Worm (Caenorhabditis elegans): ENCODE measurements around the gene C17H11.6.
A peak's percentile ranks its signal among the peaks of the same experiment; 100 is the strongest.

DNA sequence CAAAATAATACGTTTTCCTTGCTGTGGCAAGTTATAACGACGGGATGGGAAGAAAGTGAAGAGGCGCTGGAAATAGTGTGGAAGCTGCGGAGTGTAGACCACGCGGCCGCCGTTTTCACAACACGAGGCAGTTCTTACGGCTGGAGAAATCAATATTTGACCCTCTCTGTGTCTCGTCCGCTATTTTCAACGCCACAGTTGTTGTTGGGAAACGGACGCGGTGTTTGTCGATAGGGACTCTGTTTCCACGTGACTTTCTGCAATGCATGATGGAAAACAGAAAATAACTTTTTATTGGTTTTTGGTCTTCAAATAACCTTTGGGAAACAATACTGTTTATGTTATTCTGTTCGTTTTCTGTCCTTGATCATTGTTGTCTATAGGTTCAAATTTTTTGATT lies 28.3 kb upstream of the C17H11.6 start, which contains the start of gene K02A6.3:
- TF ChIP-seq unc-62 (GFP tag; optimal IDR thresholded peaks at IDR 0.05 in 1 of 2) (peak in 1 of 2 experiments; percentile 85), unc-62 (tag; optimal IDR thresholded peaks at IDR 0.05) (no peak), nhr-28 (tag; optimal IDR thresholded peaks at IDR 0.05) (peak; percentile 86), snpc-1.2 (GFP tag; IDR thresholded peaks at IDR 0.05) (no peak), cey-2 (tag; optimal IDR thresholded peaks at IDR 0.05; ENCODE audit: borderline replicate concordance, insufficient read depth) (no peak), nhr-76 (tag; optimal IDR thresholded peaks at IDR 0.05) (peak; percentile 63), ZK546.5 (tag; optimal IDR thresholded peaks at IDR 0.05) (no peak)
